Fruit fly (Drosophila melanogaster) whole organism, embryonic: ENCODE data around the gene TkR86C.

Source experiments
- ATbp ChIP-seq: fragments of 200-800 bp; sonication (Bioruptor generic); optimal IDR thresholded peaks from 2 replicates; lab custom pipeline; 2017; ENCODE audit warnings: missing biosample characterization, mild to moderate bottlenecking, missing genetic modification characterization, missing genetic modification reagents
- Ada2b ChIP-seq: fragments of 200-800 bp; sonication (Bioruptor generic); IDR thresholded peaks from 2 replicates; pipeline ENCODE4 v1.3.6; 2022; ENCODE audit warnings: missing biosample characterization, missing genetic modification characterization
- Atf6 ChIP-seq: fragments of 200-800 bp; sonication (Bioruptor generic); IDR thresholded peaks from 2 replicates; pipeline ENCODE4 v1.3.6; 2022; ENCODE audit warnings: missing biosample characterization, missing genetic modification characterization
- Awh ChIP-seq: fragments of 200-800 bp; sonication (Bioruptor generic); IDR thresholded peaks from 2 replicates; pipeline ENCODE4, ENCODE4 v1.3.6; 2022; ENCODE audit warnings: missing biosample characterization, missing genetic modification characterization
- B-H1 ChIP-seq: fragments of 200-800 bp; sonication (Bioruptor generic); IDR thresholded peaks from 3 replicates; pipeline ENCODE4 v1.3.6; 2022; ENCODE audit warnings: missing biosample characterization, missing genetic modification characterization
- BEAF-32 ChIP-seq: fragments of 200-800 bp; sonication (Bioruptor generic); optimal IDR thresholded peaks from 3 replicates; lab custom pipeline; 2017; ENCODE audit warnings: missing biosample characterization, missing genetic modification characterization, mild to moderate bottlenecking, moderate library complexity, missing genetic modification reagents
- CG10543 ChIP-seq: fragments of 200-800 bp; sonication (Bioruptor generic); optimal IDR thresholded peaks from 3 replicates; lab custom pipeline; 2017; ENCODE audit warnings: missing biosample characterization, mild to moderate bottlenecking, missing genetic modification characterization, moderate library complexity
- CG14860 ChIP-seq: fragments of 200-800 bp; sonication (Bioruptor generic); IDR thresholded peaks from 3 replicates; pipeline ENCODE4 v1.3.6; 2022; ENCODE audit warnings: missing biosample characterization, missing genetic modification characterization; ENCODE audit not compliant: partially characterized antibody
- CG15269 ChIP-seq: fragments of 200-800 bp; sonication (Bioruptor generic); optimal IDR thresholded peaks from 2 replicates; lab custom pipeline; 2018; ENCODE audit warnings: missing biosample characterization, mild to moderate bottlenecking, missing genetic modification characterization, moderate library complexity
- CG16813 ChIP-seq: fragments of 200-800 bp; sonication (Bioruptor generic); IDR thresholded peaks from 3 replicates; pipeline ENCODE4 v1.3.6; 2022; ENCODE audit warnings: missing biosample characterization, missing genetic modification characterization; ENCODE audit not compliant: partially characterized antibody
- CG17328 ChIP-seq: fragments of 200-800 bp; sonication (Bioruptor generic); IDR thresholded peaks from 2 replicates; pipeline ENCODE4 v1.3.6; 2022; ENCODE audit warnings: missing biosample characterization, missing genetic modification characterization
- CG30020 ChIP-seq: fragments of 200-800 bp; optimal IDR thresholded peaks from 2 replicates; lab custom pipeline; 2019; ENCODE audit warnings: missing biosample characterization, mild to moderate bottlenecking, missing genetic modification characterization, moderate library complexity
- CG30403 ChIP-seq: fragments of 200-800 bp; sonication (Bioruptor generic); optimal IDR thresholded peaks from 3 replicates; lab custom pipeline; 2016; ENCODE audit warnings: missing biosample characterization, missing genetic modification characterization
- CG30431 ChIP-seq: fragments of 200-800 bp; sonication (Bioruptor generic); optimal IDR thresholded peaks from 2 replicates; lab custom pipeline; 2017; ENCODE audit warnings: missing biosample characterization, missing genetic modification characterization
- CG31441 ChIP-seq: fragments of 200-800 bp; sonication (Bioruptor generic); IDR thresholded peaks from 2 replicates; pipeline ENCODE4 v1.3.6; 2022; ENCODE audit warnings: missing biosample characterization, missing genetic modification characterization
- CG3838 ChIP-seq: fragments of 200-800 bp; sonication (Bioruptor generic); optimal IDR thresholded peaks from 3 replicates; lab custom pipeline; 2016; ENCODE audit warnings: missing biosample characterization, missing genetic modification characterization
- CG6791 ChIP-seq: fragments of 200-800 bp; sonication (Bioruptor generic); IDR thresholded peaks from 3 replicates; pipeline ENCODE4 v1.3.6; 2022; ENCODE audit warnings: missing biosample characterization, missing genetic modification characterization; ENCODE audit not compliant: partially characterized antibody
- CG6854 ChIP-seq: fragments of 200-800 bp; sonication (Bioruptor generic); optimal IDR thresholded peaks from 3 replicates; lab custom pipeline; 2017; ENCODE audit warnings: missing biosample characterization, mild to moderate bottlenecking, missing genetic modification characterization
- CG7372 ChIP-seq: fragments of 200-800 bp; sonication (Bioruptor generic); IDR thresholded peaks from 2 replicates; pipeline ENCODE4 v1.3.6; 2022; ENCODE audit warnings: missing biosample characterization, missing genetic modification characterization
- CG7556 ChIP-seq: fragments of 200-800 bp; sonication (Bioruptor generic); optimal IDR thresholded peaks from 2 replicates; lab custom pipeline; 2017; ENCODE audit warnings: missing biosample characterization, mild to moderate bottlenecking, missing genetic modification characterization
- CG8089 ChIP-seq: fragments of 200-800 bp; sonication (Bioruptor generic); optimal IDR thresholded peaks from 3 replicates; lab custom pipeline; 2016; ENCODE audit warnings: missing biosample characterization, missing genetic modification characterization
- CG9932 ChIP-seq: fragments of 200-800 bp; sonication (Bioruptor generic); IDR thresholded peaks from 2 replicates; pipeline ENCODE4 v1.3.6; 2022; ENCODE audit warnings: missing biosample characterization, missing genetic modification characterization
- Eip74EF ChIP-seq, 2 experiments: fragments of 200-800 bp in 1 of 2; fragments of >200 bp in 1 of 2; sonication (Bioruptor generic) in 1 of 2; optimal IDR thresholded peaks; 2 replicates each; lab custom pipeline; 2017 to 2019; ENCODE audit warnings: missing biosample characterization in 2 of 2, missing genetic modification characterization in 2 of 2, mild to moderate bottlenecking in 1 of 2, moderate library complexity in 1 of 2
- HmgD ChIP-seq: fragments of 200-800 bp; sonication (Bioruptor generic); optimal IDR thresholded peaks from 3 replicates; lab custom pipeline; 2016; ENCODE audit warnings: missing biosample characterization, missing genetic modification characterization
- Hr3 ChIP-seq: fragments of 200-800 bp; sonication (Bioruptor generic); optimal IDR thresholded peaks from 3 replicates; lab custom pipeline; 2016; ENCODE audit warnings: missing biosample characterization, missing genetic modification characterization
- Ptx1 ChIP-seq: fragments of 200-800 bp; sonication (Bioruptor generic); IDR thresholded peaks from 2 replicates; pipeline ENCODE4 v1.3.6; 2022; ENCODE audit warnings: missing biosample characterization, missing genetic modification characterization
- Vsx1 ChIP-seq: fragments of 200-800 bp; sonication (Bioruptor generic); optimal IDR thresholded peaks from 2 replicates; lab custom pipeline; 2017; ENCODE audit warnings: missing biosample characterization, mild to moderate bottlenecking, missing genetic modification characterization, missing genetic modification reagents
- YL-1 ChIP-seq: fragments of 200-800 bp; sonication (Bioruptor generic); optimal IDR thresholded peaks from 3 replicates; lab custom pipeline; 2017; ENCODE audit warnings: missing biosample characterization, mild to moderate bottlenecking, missing genetic modification characterization
- aop ChIP-seq: fragments of 200-800 bp; sonication (Bioruptor generic); IDR thresholded peaks from 2 replicates; pipeline ENCODE4 v1.3.6; 2022; ENCODE audit warnings: missing biosample characterization, missing genetic modification characterization
- ash1 ChIP-seq: fragments of 200-800 bp; sonication (Bioruptor generic); optimal IDR thresholded peaks from 2 replicates; lab custom pipeline; 2018; ENCODE audit warnings: missing biosample characterization, mild to moderate bottlenecking, missing genetic modification characterization
- az2 ChIP-seq: fragments of 200-800 bp; sonication (Bioruptor generic); optimal IDR thresholded peaks from 3 replicates; lab custom pipeline; 2016; ENCODE audit warnings: missing biosample characterization, missing genetic modification characterization
- bbx ChIP-seq: fragments of 200-800 bp; sonication (Bioruptor generic); IDR thresholded peaks from 2 replicates; pipeline ENCODE4 v1.3.6; 2022; ENCODE audit warnings: missing biosample characterization, missing genetic modification characterization; ENCODE audit not compliant: partially characterized antibody
- ci ChIP-seq: fragments of 200-800 bp; sonication (Bioruptor generic); IDR thresholded peaks from 3 replicates; pipeline ENCODE4 v1.3.6; 2022; ENCODE audit warnings: missing biosample characterization, missing genetic modification characterization
- dati ChIP-seq: fragments of 200-800 bp; sonication (Bioruptor generic); IDR thresholded peaks from 2 replicates; pipeline ENCODE4 v1.3.6; 2022; ENCODE audit warnings: missing biosample characterization, missing genetic modification characterization
- dysf ChIP-seq: fragments of 200-800 bp; sonication (Bioruptor generic); IDR thresholded peaks from 3 replicates; pipeline ENCODE4 v1.3.6; 2022; ENCODE audit warnings: missing biosample characterization, missing genetic modification characterization
- fru ChIP-seq: fragments of >200 bp; optimal IDR thresholded peaks from 2 replicates; lab custom pipeline; 2017
- gcm ChIP-seq: fragments of 200-800 bp; sonication (Bioruptor generic); optimal IDR thresholded peaks from 2 replicates; lab custom pipeline; 2019; ENCODE audit warnings: missing biosample characterization, mild to moderate bottlenecking, missing genetic modification characterization, moderate library complexity
- ind ChIP-seq: fragments of 200-800 bp; sonication (Bioruptor generic); optimal IDR thresholded peaks from 3 replicates; lab custom pipeline; 2016; ENCODE audit warnings: missing biosample characterization, missing genetic modification characterization
- jing ChIP-seq: fragments of 200-800 bp; sonication (Bioruptor generic); optimal IDR thresholded peaks from 2 replicates; lab custom pipeline; 2018; ENCODE audit warnings: missing biosample characterization, mild to moderate bottlenecking, missing genetic modification characterization
- knrl ChIP-seq: fragments of 200-800 bp; sonication (Bioruptor generic); IDR thresholded peaks from 3 replicates; pipeline ENCODE4 v1.3.6; 2022; ENCODE audit warnings: missing biosample characterization, missing genetic modification characterization; ENCODE audit not compliant: partially characterized antibody
- lilli ChIP-seq: fragments of 200-800 bp; sonication (Bioruptor generic); optimal IDR thresholded peaks from 3 replicates; lab custom pipeline; 2016; ENCODE audit warnings: missing biosample characterization, missing genetic modification characterization
- mam ChIP-seq: fragments of 200-800 bp; sonication (Bioruptor generic); optimal IDR thresholded peaks from 3 replicates; lab custom pipeline; 2016; ENCODE audit warnings: missing biosample characterization, missing genetic modification characterization
- onecut ChIP-seq: fragments of 200-800 bp; sonication (Bioruptor generic); IDR thresholded peaks from 2 replicates; pipeline ENCODE4 v1.3.6; 2022; ENCODE audit warnings: missing biosample characterization, missing genetic modification characterization
- pfk ChIP-seq: fragments of 200-800 bp; sonication (Bioruptor generic); optimal IDR thresholded peaks from 2 replicates; lab custom pipeline; 2018; ENCODE audit warnings: missing biosample characterization, mild to moderate bottlenecking, missing genetic modification characterization, moderate library complexity
- pho ChIP-seq: fragments of 200-800 bp; sonication (Bioruptor generic); optimal IDR thresholded peaks from 2 replicates; lab custom pipeline; 2016; ENCODE audit warnings: missing biosample characterization, missing genetic modification characterization
- ranshi ChIP-seq: fragments of 200-800 bp; sonication (Bioruptor generic); IDR thresholded peaks from 2 replicates; pipeline ENCODE4 v1.3.6; 2022; ENCODE audit warnings: missing biosample characterization, missing genetic modification characterization
- sens-2 ChIP-seq: fragments of 200-800 bp; sonication (Bioruptor generic); IDR thresholded peaks from 2 replicates; pipeline ENCODE4 v1.3.6; 2022; ENCODE audit warnings: missing biosample characterization, missing genetic modification characterization
- slp2 ChIP-seq: fragments of 200-800 bp; sonication (Bioruptor generic); optimal IDR thresholded peaks from 2 replicates; lab custom pipeline; 2016; ENCODE audit warnings: missing biosample characterization, missing genetic modification characterization
- tll ChIP-seq, 2 experiments: fragments of 200-800 bp in 1 of 2; fragments of >200 bp in 1 of 2; sonication (Bioruptor generic) in 1 of 2; optimal IDR thresholded peaks; 2 replicates each; lab custom pipeline; 2017 to 2019; ENCODE audit warnings: missing biosample characterization in 2 of 2, missing genetic modification characterization in 2 of 2, mild to moderate bottlenecking in 1 of 2, moderate library complexity in 1 of 2
- ttk ChIP-seq: fragments of 200-800 bp; sonication (Bioruptor generic); IDR thresholded peaks from 2 replicates; pipeline ENCODE4 v2.1.2; 2022; ENCODE audit warnings: missing biosample characterization, missing genetic modification characterization
- vfl ChIP-seq: fragments of 200-800 bp; sonication (Bioruptor generic); optimal IDR thresholded peaks from 2 replicates; lab custom pipeline; 2016; ENCODE audit warnings: missing biosample characterization, missing genetic modification characterization

Gene TkR86C

DNA sequence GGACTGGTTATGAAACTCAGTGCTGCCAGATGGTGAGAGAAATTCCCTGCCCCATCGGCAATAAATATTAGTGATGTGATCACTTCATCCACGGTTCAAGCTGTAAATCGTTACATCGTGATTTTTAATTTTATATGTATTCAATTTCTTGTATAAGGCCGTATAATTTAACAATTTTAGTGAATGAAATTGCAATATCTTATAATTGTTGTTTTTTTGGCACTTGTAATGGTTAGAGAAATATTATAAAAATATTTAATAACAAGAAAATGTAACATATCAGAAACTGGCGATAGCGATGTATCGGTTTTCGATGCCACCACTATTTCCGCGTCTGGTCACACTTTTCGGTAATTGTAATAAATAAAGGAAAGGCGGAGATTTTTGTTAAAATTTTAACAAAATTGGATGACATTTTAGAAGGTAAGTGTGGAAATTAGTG, 33.1 kb upstream of the TkR86C start, which contains the start of the genes mRpL37 and Rbp1 (continued):
- peak; percentile 95 for TF ChIP-seq CG14860 (GFP tag; lab: Robert Waterston, UW)
- TF ChIP-seq dati (GFP tag; lab: Robert Waterston, UW): no peak
- no peak for TF ChIP-seq ash1 (GFP tag; lab: Kevin White, UChicago)
- peak; percentile 88 for TF ChIP-seq dysf (GFP tag; lab: Robert Waterston, UW)
- TF ChIP-seq CG31441 (GFP tag; lab: Robert Waterston, UW): peak; percentile 96
- TF ChIP-seq Ptx1 (GFP tag; lab: Robert Waterston, UW): peak; percentile 91
- peak; percentile 21 for TF ChIP-seq slp2 (GFP tag; lab: Kevin White, UChicago)
- no peak for TF ChIP-seq HmgD (GFP tag; lab: Kevin White, UChicago)
- peak; percentile 66; the same call in 1 of the 2 replicates for TF ChIP-seq ranshi (GFP tag; lab: Robert Waterston, UW)
- TF ChIP-seq BEAF-32 (GFP tag; lab: Kevin White, UChicago): peak; percentile 97
- peak; percentile 54; the same call in 1 of the 2 replicates for TF ChIP-seq CG7372 (GFP tag; lab: Robert Waterston, UW)
- TF ChIP-seq CG10543: peak; percentile 59
- TF ChIP-seq onecut (GFP tag; lab: Robert Waterston, UW): peak; percentile 59; the same call in 1 of the 2 replicates
- peak; percentile 76 for TF ChIP-seq YL-1 (GFP tag; lab: Kevin White, UChicago)
- no peak for TF ChIP-seq Eip74EF (GFP tag; optimal IDR thresholded peaks at IDR 0.05; lab: Kevin White, UChicago)
- TF ChIP-seq lilli (GFP tag; lab: Kevin White, UChicago): peak; percentile 81
- TF ChIP-seq CG6791 (GFP tag; lab: Robert Waterston, UW): peak; percentile 60; the same call in 2 of the 3 replicates
- TF ChIP-seq aop: no peak
- TF ChIP-seq B-H1 (GFP tag; lab: Robert Waterston, UW): peak; percentile 55; the same call in 1 of the 3 replicates
- peak; percentile 91 for TF ChIP-seq CG30403 (GFP tag; lab: Kevin White, UChicago)
- peak; percentile 40 for TF ChIP-seq pho (GFP tag; lab: Kevin White, UChicago)
- no peak for TF ChIP-seq CG15269
- peak; percentile 63 for TF ChIP-seq ttk (GFP tag; lab: Robert Waterston, UW)
- peak; percentile 85 for TF ChIP-seq Hr3 (GFP tag; lab: Kevin White, UChicago)
- TF ChIP-seq ind (GFP tag; lab: Kevin White, UChicago): peak; percentile 84
- TF ChIP-seq CG6854 (GFP tag; lab: Kevin White, UChicago): no peak
- no peak for TF ChIP-seq gcm
- TF ChIP-seq CG7556 (GFP tag; lab: Kevin White, UChicago): no peak
- peak; percentile 91 for TF ChIP-seq CG16813 (GFP tag; lab: Robert Waterston, UW)
- TF ChIP-seq Ada2b (GFP tag; lab: Robert Waterston, UW): peak; percentile 42; the same call in 1 of the 2 replicates
- TF ChIP-seq pfk (GFP tag; lab: Kevin White, UChicago): no peak
- peak; percentile 1 for TF ChIP-seq jing (GFP tag; lab: Kevin White, UChicago)
- no peak for TF ChIP-seq sens-2 (GFP tag; lab: Robert Waterston, UW)
- TF ChIP-seq knrl (GFP tag; lab: Robert Waterston, UW): peak; percentile 96
- no peak for TF ChIP-seq Vsx1 (GFP tag; lab: Kevin White, UChicago)
- TF ChIP-seq ci (GFP tag; lab: Robert Waterston, UW): no peak
- TF ChIP-seq CG3838 (GFP tag; lab: Kevin White, UChicago): peak; percentile 1
- TF ChIP-seq Atf6: no peak
- TF ChIP-seq ATbp: no peak
- TF ChIP-seq CG17328 (GFP tag; lab: Robert Waterston, UW): no peak
- TF ChIP-seq Awh: no peak
- TF ChIP-seq CG30020 (tag; lab: Kevin White, UChicago): peak; percentile 85
- TF ChIP-seq az2 (GFP tag; lab: Kevin White, UChicago): peak; percentile 77
- TF ChIP-seq CG30431 (GFP tag; lab: Kevin White, UChicago): peak; percentile 40
- peak; percentile 56 for TF ChIP-seq bbx (GFP tag; lab: Robert Waterston, UW)
- TF ChIP-seq vfl (GFP tag; lab: Kevin White, UChicago): peak; percentile 55
- TF ChIP-seq fru (lab: Kevin White, UChicago): no peak
- TF ChIP-seq CG9932 (GFP tag; lab: Robert Waterston, UW): peak; percentile 91
- TF ChIP-seq tll (GFP tag; optimal IDR thresholded peaks at IDR 0.05; lab: Kevin White, UChicago): peak; percentile 7 to 69
- TF ChIP-seq CG8089 (GFP tag; lab: Kevin White, UChicago): peak; percentile 35
- peak; percentile 76 for TF ChIP-seq mam (GFP tag; lab: Kevin White, UChicago)
